Worm (Caenorhabditis elegans) whole organism, young adult: ENCODE data around the gene smap-1.

Experiments
- D2030.7 ChIP-seq: fragments of 200-800 bp; sonication (Bioruptor generic); IDR thresholded peaks from 2 replicates; pipeline ENCODE4 v1.3.6; 2022; ENCODE audit warnings: missing genetic modification reagents, missing genetic modification characterization, missing compliant biosample characterization
- F10E7.11 ChIP-seq: sonication (generic microtip); optimal IDR thresholded peaks from 2 replicates; lab custom pipeline; 2017; ENCODE audit warnings: mild to moderate bottlenecking, missing genetic modification characterization, moderate library complexity, missing compliant biosample characterization
- F57A8.1 ChIP-seq: fragments of 200-800 bp; sonication (Bioruptor generic); optimal IDR thresholded peaks from 2 replicates; lab custom pipeline; 2018; ENCODE audit warnings: mild to moderate bottlenecking, missing genetic modification characterization, moderate library complexity, missing compliant biosample characterization
- Y56A3A.18 ChIP-seq: fragments of 200-800 bp; sonication (Bioruptor generic); IDR thresholded peaks from 2 replicates; pipeline ENCODE4 v1.3.6; 2022; ENCODE audit warnings: missing genetic modification reagents, missing genetic modification characterization, missing compliant biosample characterization
- Y95B8A.8 ChIP-seq: fragments of 200-800 bp; sonication (Bioruptor generic); IDR thresholded peaks from 2 replicates; pipeline ENCODE4 v1.3.6; 2022; ENCODE audit warnings: missing genetic modification reagents, missing genetic modification characterization, missing compliant biosample characterization
- akir-1 ChIP-seq: fragments of 200-800 bp; sonication (Bioruptor generic); optimal IDR thresholded peaks from 2 replicates; lab custom pipeline; 2018; ENCODE audit warnings: mild to moderate bottlenecking, missing genetic modification characterization, moderate library complexity, missing compliant biosample characterization
- ama-1 ChIP-seq, 3 experiments: fragments of 150-350 bp in 1 of 3; sonication (generic microtip) in 2 of 3; optimal IDR thresholded peaks; 2 replicates each; lab custom pipeline; 2014 to 2018; ENCODE audit warnings: missing biosample characterization in 2 of 3, missing genetic modification characterization in 2 of 3, missing genetic modification reagents in 2 of 3
- atf-7 ChIP-seq: sonication (generic microtip); optimal IDR thresholded peaks from 2 replicates; lab custom pipeline; 2017; ENCODE audit warnings: mild to moderate bottlenecking, missing genetic modification characterization, missing compliant biosample characterization
- ccch-3 ChIP-seq: fragments of 200-800 bp; sonication (Bioruptor generic); optimal IDR thresholded peaks from 2 replicates; lab custom pipeline; 2018; ENCODE audit warnings: mild to moderate bottlenecking, missing genetic modification characterization, missing compliant biosample characterization
- cebp-1 ChIP-seq, 2 experiments: fragments of 200-800 bp in 1 of 2; sonication (Bioruptor generic) in 1 of 2; sonication (generic microtip) in 1 of 2; IDR thresholded peaks in 1 of 2; optimal IDR thresholded peaks in 1 of 2; 2 replicates each; pipeline versions ENCODE4 v1.3.6 to Lab custom; 2017 to 2022; ENCODE audit warnings: missing compliant biosample characterization in 2 of 2, missing genetic modification characterization in 2 of 2, mild to moderate bottlenecking in 1 of 2, missing genetic modification reagents in 1 of 2, moderate library complexity in 1 of 2
- ceh-100 ChIP-seq: fragments of 200-800 bp; sonication (Bioruptor generic); IDR thresholded peaks from 2 replicates; pipeline ENCODE4 v1.3.6; 2022; ENCODE audit warnings: missing genetic modification reagents, missing genetic modification characterization, missing compliant biosample characterization
- ceh-27 ChIP-seq: fragments of 200-800 bp; sonication (Bioruptor generic); optimal IDR thresholded peaks from 2 replicates; lab custom pipeline; 2018; ENCODE audit warnings: mild to moderate bottlenecking, missing genetic modification characterization, moderate library complexity, missing compliant biosample characterization
- ceh-58 ChIP-seq: fragments of 200-800 bp; sonication (Bioruptor generic); IDR thresholded peaks from 2 replicates; pipeline ENCODE4 v1.3.6; 2022; ENCODE audit warnings: missing genetic modification characterization, missing compliant biosample characterization
- egl-18 ChIP-seq: fragments of 200-800 bp; sonication (Bioruptor generic); IDR thresholded peaks from 2 replicates; pipeline ENCODE4 v1.3.6; 2022; ENCODE audit warnings: missing genetic modification reagents, missing genetic modification characterization, missing compliant biosample characterization
- egrh-3 ChIP-seq: fragments of 200-800 bp; sonication (Bioruptor generic); IDR thresholded peaks from 2 replicates; pipeline ENCODE4 v1.3.6; 2022; ENCODE audit warnings: missing genetic modification reagents, missing genetic modification characterization, missing compliant biosample characterization
- ekl-4 ChIP-seq: fragments of 200-800 bp; sonication (Bioruptor generic); IDR thresholded peaks from 2 replicates; pipeline ENCODE4 v1.3.6; 2022; ENCODE audit warnings: missing genetic modification reagents, missing genetic modification characterization, missing compliant biosample characterization
- gei-17 ChIP-seq: fragments of 200-800 bp; sonication (Bioruptor generic); optimal IDR thresholded peaks from 2 replicates; lab custom pipeline; 2018; ENCODE audit warnings: mild to moderate bottlenecking, missing genetic modification characterization, missing compliant biosample characterization
- him-1 ChIP-seq: sonication (generic microtip); optimal IDR thresholded peaks from 2 replicates; lab custom pipeline; 2016; ENCODE audit warnings: missing genotype, missing genetic modification reagents, missing genetic modification characterization, missing compliant biosample characterization
- hmg-20 ChIP-seq: fragments of 200-800 bp; sonication (Bioruptor generic); IDR thresholded peaks from 2 replicates; pipeline ENCODE4 v1.3.6; 2022; ENCODE audit warnings: missing genetic modification reagents, missing genetic modification characterization, missing compliant biosample characterization
- hsf-1 ChIP-seq: fragments of 200-800 bp; sonication (Bioruptor generic); IDR thresholded peaks from 2 replicates; pipeline ENCODE4 v1.3.6; 2022; ENCODE audit warnings: missing genetic modification reagents, missing genetic modification characterization, missing compliant biosample characterization
- lag-1 ChIP-seq: fragments of 200-800 bp; sonication (Bioruptor generic); IDR thresholded peaks from 2 replicates; pipeline ENCODE4 v1.3.6; 2022; ENCODE audit warnings: missing genetic modification reagents, missing genetic modification characterization, missing compliant biosample characterization
- lin-40 ChIP-seq: sonication (generic microtip); optimal IDR thresholded peaks from 2 replicates; lab custom pipeline; 2016; ENCODE audit warnings: missing genetic modification characterization, mild to moderate bottlenecking, missing compliant biosample characterization, missing genotype, missing genetic modification reagents
- lir-1 ChIP-seq: fragments of 200-800 bp; sonication (Bioruptor generic); conservative IDR thresholded peaks from 2 replicates; pipeline ENCODE4 v1.3.6; 2022; ENCODE audit warnings: missing genetic modification reagents, missing genetic modification characterization, missing compliant biosample characterization
- madf-10 ChIP-seq: sonication (generic microtip); optimal IDR thresholded peaks from 2 replicates; lab custom pipeline; 2016; ENCODE audit warnings: mild to moderate bottlenecking, missing genetic modification characterization, missing compliant biosample characterization
- madf-6 ChIP-seq: fragments of 200-800 bp; sonication (Bioruptor generic); IDR thresholded peaks from 2 replicates; pipeline ENCODE4 v1.3.6; 2022; ENCODE audit warnings: missing genetic modification reagents, missing genetic modification characterization, missing compliant biosample characterization
- mcd-1 ChIP-seq: fragments of 200-800 bp; sonication (Bioruptor generic); IDR thresholded peaks from 2 replicates; pipeline ENCODE4 v1.3.6; 2022; ENCODE audit warnings: missing genetic modification reagents, missing genetic modification characterization, missing compliant biosample characterization
- mes-4 ChIP-seq: sonication (generic microtip); optimal IDR thresholded peaks from 2 replicates; lab custom pipeline; 2016; ENCODE audit warnings: missing genotype, missing genetic modification characterization, missing compliant biosample characterization
- nfya-1 ChIP-seq: sonication (generic microtip); optimal IDR thresholded peaks from 2 replicates; lab custom pipeline; 2017; ENCODE audit warnings: antibody characterized with exemption, missing compliant biosample characterization, missing genetic modification characterization, borderline replicate concordance; ENCODE audit not compliant: insufficient read depth
- nhr-120 ChIP-seq: fragments of 200-800 bp; sonication (Bioruptor generic); IDR thresholded peaks from 2 replicates; pipeline ENCODE4 v1.3.6; 2022; ENCODE audit warnings: missing genetic modification characterization, missing compliant biosample characterization
- nhr-179 ChIP-seq: sonication (generic microtip); optimal IDR thresholded peaks from 2 replicates; lab custom pipeline; 2016; ENCODE audit warnings: mild to moderate bottlenecking, missing genetic modification characterization, missing compliant biosample characterization
- nhr-80 ChIP-seq: sonication (generic microtip); optimal IDR thresholded peaks from 2 replicates; lab custom pipeline; 2016; ENCODE audit warnings: missing genetic modification characterization, missing compliant biosample characterization
- nhr-90 ChIP-seq: sonication (generic microtip); optimal IDR thresholded peaks from 2 replicates; lab custom pipeline; 2016; ENCODE audit warnings: missing genotype, mild to moderate bottlenecking, missing genetic modification characterization, missing compliant biosample characterization
- pbrm-1 ChIP-seq: fragments of 200-800 bp; sonication (Bioruptor generic); IDR thresholded peaks from 2 replicates; pipeline ENCODE4 v1.3.6; 2022; ENCODE audit warnings: missing genetic modification reagents, missing genetic modification characterization, missing compliant biosample characterization
- rcor-1 ChIP-seq: fragments of 200-800 bp; sonication (Bioruptor generic); IDR thresholded peaks from 2 replicates; pipeline ENCODE4 v1.3.6; 2022; ENCODE audit warnings: missing genetic modification reagents, missing genetic modification characterization, missing compliant biosample characterization
- rpc-1 ChIP-seq, 2 experiments: fragments of 150-350 bp in 1 of 2; sonication (generic microtip) in 1 of 2; optimal IDR thresholded peaks; 2 replicates each; lab custom pipeline; 2014 to 2018; ENCODE audit warnings: missing biosample characterization in 1 of 2, missing genetic modification characterization in 1 of 2, missing genetic modification reagents in 1 of 2, missing genotype in 1 of 2
- sdz-38 ChIP-seq: sonication (generic microtip); optimal IDR thresholded peaks from 2 replicates; lab custom pipeline; 2016; ENCODE audit warnings: missing genotype, missing genetic modification characterization, missing compliant biosample characterization
- snpc-1.3 ChIP-seq: sonication (generic microtip); optimal IDR thresholded peaks from 2 replicates; lab custom pipeline; 2017; ENCODE audit warnings: missing genetic modification characterization, mild to moderate bottlenecking, missing compliant biosample characterization, antibody characterized with exemption, moderate library complexity, missing genotype, missing genetic modification reagents; ENCODE audit not compliant: insufficient read depth
- snpc-3.4 ChIP-seq: sonication (generic microtip); optimal IDR thresholded peaks from 2 replicates; lab custom pipeline; 2017; ENCODE audit warnings: missing genetic modification characterization, mild to moderate bottlenecking, missing compliant biosample characterization, antibody characterized with exemption, moderate library complexity, missing genotype, missing genetic modification reagents
- sptf-2 ChIP-seq: fragments of 200-800 bp; sonication (Bioruptor generic); optimal IDR thresholded peaks from 2 replicates; lab custom pipeline; 2018; ENCODE audit warnings: mild to moderate bottlenecking, missing genetic modification characterization, missing compliant biosample characterization
- tbp1 ChIP-seq: fragments of 200-800 bp; sonication (Bioruptor generic); optimal IDR thresholded peaks from 2 replicates; lab custom pipeline; 2018; ENCODE audit warnings: mild to moderate bottlenecking, missing genetic modification characterization, missing compliant biosample characterization
- unc-130 ChIP-seq: sonication (generic microtip); optimal IDR thresholded peaks from 2 replicates; lab custom pipeline; 2016; ENCODE audit warnings: missing genetic modification reagents, missing genetic modification characterization, missing compliant biosample characterization
- xnd-1 ChIP-seq: sonication (generic microtip); optimal IDR thresholded peaks from 2 replicates; lab custom pipeline; 2016; ENCODE audit warnings: missing genotype, missing genetic modification reagents, missing genetic modification characterization, missing compliant biosample characterization
- zim-3 ChIP-seq: sonication (generic microtip); optimal IDR thresholded peaks from 2 replicates; lab custom pipeline; 2017; ENCODE audit warnings: mild to moderate bottlenecking, missing genetic modification characterization, moderate library complexity, missing compliant biosample characterization
- ztf-18 ChIP-seq: sonication (generic microtip); optimal IDR thresholded peaks from 2 replicates; lab custom pipeline; 2016; ENCODE audit warnings: missing genotype, mild to moderate bottlenecking, missing genetic modification characterization, missing compliant biosample characterization
- ztf-25 ChIP-seq: fragments of 200-800 bp; sonication (Bioruptor generic); IDR thresholded peaks from 2 replicates; pipeline ENCODE4 v1.3.6; 2022; ENCODE audit warnings: missing genetic modification reagents, missing genetic modification characterization, missing compliant biosample characterization
- ztf-26 ChIP-seq: sonication (generic microtip); optimal IDR thresholded peaks from 2 replicates; lab custom pipeline; 2017; ENCODE audit warnings: missing genetic modification characterization, missing compliant biosample characterization
- ztf-3 ChIP-seq: fragments of 200-800 bp; sonication (Bioruptor generic); optimal IDR thresholded peaks from 2 replicates; lab custom pipeline; 2018; ENCODE audit warnings: mild to moderate bottlenecking, missing genetic modification characterization, missing compliant biosample characterization
- ztf-6 ChIP-seq: fragments of 200-800 bp; sonication (Bioruptor generic); IDR thresholded peaks from 2 replicates; pipeline ENCODE4 v1.3.6; 2022; ENCODE audit warnings: missing genetic modification reagents, missing genetic modification characterization, missing compliant biosample characterization

smap-1 gene

DNA sequence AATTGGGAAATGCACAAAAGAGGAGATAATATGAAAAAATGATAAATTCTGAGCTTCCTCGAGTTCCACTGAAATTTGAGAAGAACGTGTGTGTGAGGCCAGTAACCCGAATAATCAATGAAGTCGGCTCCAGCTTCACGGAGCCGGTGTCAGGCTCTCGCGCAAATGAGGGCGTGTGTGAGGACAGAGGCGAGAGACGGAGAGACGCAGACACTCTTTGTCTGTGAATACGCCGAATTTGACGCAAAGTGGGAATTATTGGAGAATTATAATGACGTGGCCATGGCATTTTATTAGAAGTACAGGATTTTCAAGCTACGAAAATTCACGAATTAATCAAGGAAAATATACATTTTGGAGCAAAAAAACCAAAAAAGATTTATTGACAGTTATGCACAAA is 310 bp upstream of the smap-1 start (continued):
- peak; percentile 37 for TF ChIP-seq madf-6
- no peak for TF ChIP-seq nfya-1 (tag; lab: Kevin White, UChicago)
- no peak for TF ChIP-seq nhr-120 (GFP tag; lab: Robert Waterston, UW)
- no peak for TF ChIP-seq ztf-3 (GFP tag; lab: Kevin White, UChicago)
- no peak for TF ChIP-seq snpc-3.4 (tag; lab: Kevin White, UChicago)
- TF ChIP-seq ztf-26 (tag; lab: Kevin White, UChicago) = no peak
- no peak for TF ChIP-seq him-1 (tag; lab: Kevin White, UChicago)
- TF ChIP-seq ekl-4 (GFP tag; lab: Robert Waterston, UW) = no peak
- no peak for TF ChIP-seq rpc-1 (optimal IDR thresholded peaks at IDR 0.05; lab: Kevin White, UChicago)
- no peak for TF ChIP-seq rpc-1 (tag; optimal IDR thresholded peaks at IDR 0.05; lab: Kevin White, UChicago)
- 0 out of 2 replicates have a peak, but pooled peaks have one; percentile 34 for TF ChIP-seq ztf-25 (GFP tag; lab: Robert Waterston, UW)
- no peak for TF ChIP-seq lir-1 (GFP tag; lab: Robert Waterston, UW)
- TF ChIP-seq sdz-38 (tag; lab: Kevin White, UChicago) = no peak
- TF ChIP-seq Y95B8A.8 = no peak
- no peak for TF ChIP-seq akir-1
- no peak for TF ChIP-seq ccch-3 (GFP tag; lab: Kevin White, UChicago)
- TF ChIP-seq nhr-80 (tag; lab: Kevin White, UChicago) = peak; percentile 45
- no peak for TF ChIP-seq mes-4
- peak; percentile 30 for TF ChIP-seq madf-10 (tag; lab: Kevin White, UChicago)
- TF ChIP-seq pbrm-1 (GFP tag; lab: Robert Waterston, UW) = peak; percentile 55
- TF ChIP-seq ama-1 (optimal IDR thresholded peaks at IDR 0.05; lab: Kevin White, UChicago) = no peak
- peak in 1 of 2 experiments; percentile 7 for TF ChIP-seq ama-1 (GFP tag; optimal IDR thresholded peaks at IDR 0.05; lab: Kevin White, UChicago)
- TF ChIP-seq atf-7 (tag; lab: Kevin White, UChicago) = no peak
- no peak for TF ChIP-seq egrh-3 (GFP tag; lab: Robert Waterston, UW)
- TF ChIP-seq ceh-100 = no peak
- TF ChIP-seq sptf-2 = no peak
- no peak for TF ChIP-seq xnd-1 (tag; lab: Kevin White, UChicago)
- peak; percentile 37 for TF ChIP-seq lin-40 (tag; lab: Kevin White, UChicago)
- no peak for TF ChIP-seq egl-18 (GFP tag; lab: Robert Waterston, UW)
- no peak for TF ChIP-seq gei-17 (GFP tag; lab: Kevin White, UChicago)
- no peak for TF ChIP-seq zim-3 (tag; lab: Kevin White, UChicago)
- TF ChIP-seq snpc-1.3 (tag; lab: Kevin White, UChicago) = no peak
- no peak for TF ChIP-seq Y56A3A.18 (GFP tag; lab: Robert Waterston, UW)
- 0 out of 2 replicates have a peak, but pooled peaks have one; percentile 5 for TF ChIP-seq rcor-1 (GFP tag; lab: Robert Waterston, UW)
- no peak for TF ChIP-seq nhr-179 (tag; lab: Kevin White, UChicago)
- TF ChIP-seq mcd-1 (GFP tag; lab: Robert Waterston, UW) = peak; percentile 62
- TF ChIP-seq ceh-58 (GFP tag; lab: Robert Waterston, UW) = no peak
- TF ChIP-seq tbp1 (GFP tag; lab: Kevin White, UChicago) = no peak
- no peak for TF ChIP-seq hmg-20 (GFP tag; lab: Robert Waterston, UW)
- no peak; the same call in 1 of the 2 replicates for TF ChIP-seq hsf-1
- no peak for TF ChIP-seq cebp-1 (GFP tag; IDR thresholded peaks at IDR 0.05; lab: Robert Waterston, UW)
- peak; percentile 48 for TF ChIP-seq cebp-1 (tag; optimal IDR thresholded peaks at IDR 0.05; lab: Kevin White, UChicago)
- no peak for TF ChIP-seq F57A8.1 (GFP tag; lab: Kevin White, UChicago)
- TF ChIP-seq lag-1 (GFP tag; lab: Robert Waterston, UW) = no peak
- no peak for TF ChIP-seq ceh-27 (GFP tag; lab: Kevin White, UChicago)
- TF ChIP-seq unc-130 (GFP tag; lab: Kevin White, UChicago) = no peak
- TF ChIP-seq F10E7.11 (tag; lab: Kevin White, UChicago) = no peak
- no peak for TF ChIP-seq ztf-6
- TF ChIP-seq ztf-18 = peak; percentile 27
- no peak for TF ChIP-seq nhr-90 (tag; lab: Kevin White, UChicago)
- no peak for TF ChIP-seq D2030.7 (GFP tag; lab: Robert Waterston, UW)
